Worm (Caenorhabditis elegans) whole organism, late embryonic: ENCODE data around the gene hpo-33.

Experiments
- F13H6.1 ChIP-seq: sonication (generic microtip); optimal IDR thresholded peaks from 2 replicates; lab custom pipeline; 2016; ENCODE audit warnings: missing genetic modification characterization, missing compliant biosample characterization
- ceh-22 ChIP-seq: sonication (generic microtip); optimal IDR thresholded peaks from 2 replicates; lab custom pipeline; 2017; ENCODE audit warnings: missing biosample characterization, missing genetic modification characterization
- ceh-31 ChIP-seq: sonication (generic microtip); optimal IDR thresholded peaks from 2 replicates; lab custom pipeline; 2016; ENCODE audit warnings: missing genetic modification characterization, missing compliant biosample characterization
- gmeb-2 ChIP-seq: sonication (generic microtip); optimal IDR thresholded peaks from 2 replicates; lab custom pipeline; 2016; ENCODE audit warnings: missing genetic modification characterization, inconsistent platforms, missing compliant biosample characterization
- pag-3 ChIP-seq: sonication (generic microtip); optimal IDR thresholded peaks from 2 replicates; lab custom pipeline; 2016; ENCODE audit warnings: missing compliant biosample characterization, missing genetic modification characterization, borderline replicate concordance
- pha-4 ChIP-seq: fragments of 150-350 bp; optimal IDR thresholded peaks from 2 replicates; lab custom pipeline; 2018; ENCODE audit warnings: missing biosample characterization, missing genetic modification reagents, missing genetic modification characterization
- pqm-1 ChIP-seq: sonication (generic microtip); optimal IDR thresholded peaks from 2 replicates; lab custom pipeline; 2016; ENCODE audit warnings: missing genetic modification characterization, missing compliant biosample characterization
- rnt-1 ChIP-seq: sonication (generic microtip); optimal IDR thresholded peaks from 2 replicates; lab custom pipeline; 2016; ENCODE audit warnings: missing genetic modification characterization, missing compliant biosample characterization
- sox-4 ChIP-seq: sonication (generic microtip); optimal IDR thresholded peaks from 2 replicates; lab custom pipeline; 2017; ENCODE audit warnings: mild to moderate bottlenecking, missing genetic modification characterization, inconsistent platforms, missing compliant biosample characterization
- unc-3 ChIP-seq, 2 experiments: fragments of 200-800 bp in 1 of 2; sonication (Bioruptor generic) in 1 of 2; sonication (generic microtip) in 1 of 2; conservative IDR thresholded peaks in 1 of 2; optimal IDR thresholded peaks in 1 of 2; 2 replicates each; pipeline versions ENCODE4 v1.3.6 to Lab custom; 2016 to 2022; ENCODE audit warnings: missing compliant biosample characterization in 2 of 2, missing genetic modification characterization in 2 of 2, missing genetic modification reagents in 1 of 2

ce11 chrV:17008302-17008701, 34.1 kb upstream of the hpo-33 start, which contains the start of gene sri-69:
- TF ChIP-seq gmeb-2 (tag; lab: Kevin White, UChicago) (no peak), pqm-1 (tag; lab: Kevin White, UChicago) (no peak), ceh-31 (tag; lab: Kevin White, UChicago) (no peak), F13H6.1 (tag; lab: Kevin White, UChicago) (no peak), pag-3 (tag; lab: Kevin White, UChicago) (no peak), ceh-22 (no peak), rnt-1 (no peak), pha-4 (tag; lab: Kevin White, UChicago) (no peak), sox-4 (tag; lab: Kevin White, UChicago) (no peak), unc-3 (GFP tag; conservative IDR thresholded peaks at IDR 0.05; lab: Robert Waterston, UW) (no peak), unc-3 (tag; optimal IDR thresholded peaks at IDR 0.05; lab: Kevin White, UChicago) (no peak)
